Fruit fly (Drosophila melanogaster) whole organism, wandering third instar larva: ENCODE measurements around the gene CG16959.

Experiments
- Abd-B ChIP-seq: fragments of >200 bp; optimal IDR thresholded peaks from 2 replicates; lab custom pipeline; 2017; ENCODE audit warnings: missing biosample characterization, missing genetic modification characterization
- CG32264 ChIP-seq: fragments of 200-800 bp; sonication (Bioruptor generic); optimal IDR thresholded peaks from 2 replicates; lab custom pipeline; 2016; ENCODE audit warnings: missing biosample characterization, missing genetic modification characterization
- CG9705 ChIP-seq: fragments of 200-800 bp; sonication (Bioruptor generic); optimal IDR thresholded peaks from 2 replicates; lab custom pipeline; 2018; ENCODE audit warnings: missing biosample characterization, mild to moderate bottlenecking, missing genetic modification characterization
- CrebA ChIP-seq: fragments of 200-800 bp; sonication (Bioruptor generic); optimal IDR thresholded peaks from 2 replicates; lab custom pipeline; 2016; ENCODE audit warnings: missing biosample characterization, mild to moderate bottlenecking, missing genetic modification characterization, borderline replicate concordance
- Dfd ChIP-seq: fragments of >200 bp; optimal IDR thresholded peaks from 2 replicates; lab custom pipeline; 2017; ENCODE audit warnings: missing biosample characterization, missing genetic modification characterization
- Dif ChIP-seq: fragments of 200-275, 200-300 bp; sonication (Bioruptor generic); optimal IDR thresholded peaks from 2 replicates; lab custom pipeline; 2018; ENCODE audit warnings: missing biosample characterization, missing genetic modification characterization; ENCODE audit not compliant: partially characterized antibody
- GATAd ChIP-seq: sonication (Bioruptor generic); optimal IDR thresholded peaks from 2 replicates; lab custom pipeline; 2016; ENCODE audit warnings: missing biosample characterization, missing genetic modification characterization
- HLH106 ChIP-seq: fragments of 200-800 bp; optimal IDR thresholded peaks from 3 replicates; lab custom pipeline; 2019; ENCODE audit warnings: missing biosample characterization, mild to moderate bottlenecking, missing genetic modification characterization, moderate library complexity
- Hnf4 ChIP-seq: fragments of 200-800 bp; sonication (Bioruptor generic); optimal IDR thresholded peaks from 2 replicates; lab custom pipeline; 2016; ENCODE audit warnings: missing biosample characterization, mild to moderate bottlenecking, missing genetic modification characterization
- Hr78 ChIP-seq: fragments of >200 bp; optimal IDR thresholded peaks from 2 replicates; lab custom pipeline; 2017; ENCODE audit warnings: missing biosample characterization, missing genetic modification characterization
- Hr83 ChIP-seq: fragments of 200-300 bp; sonication (Bioruptor generic); optimal IDR thresholded peaks from 2 replicates; lab custom pipeline; 2016; ENCODE audit warnings: missing biosample characterization, mild to moderate bottlenecking, missing genetic modification characterization, moderate library complexity; ENCODE audit not compliant: poor library complexity, severe bottlenecking
- Jra ChIP-seq: sonication (Bioruptor generic); optimal IDR thresholded peaks from 2 replicates; lab custom pipeline; 2016; ENCODE audit warnings: missing biosample characterization, missing genetic modification characterization
- Mio ChIP-seq: sonication (Bioruptor generic); optimal IDR thresholded peaks from 2 replicates; lab custom pipeline; 2016; ENCODE audit warnings: missing biosample characterization, missing genetic modification characterization
- Myc ChIP-seq: fragments of >200 bp; optimal IDR thresholded peaks from 2 replicates; lab custom pipeline; 2017
- N ChIP-seq: fragments of >200 bp; optimal IDR thresholded peaks from 2 replicates; lab custom pipeline; 2018; ENCODE audit warnings: missing biosample characterization, missing external identifiers, missing genetic modification characterization
- OdsH ChIP-seq: fragments of 200-800 bp; sonication (Bioruptor generic); optimal IDR thresholded peaks from 2 replicates; lab custom pipeline; 2016; ENCODE audit warnings: missing biosample characterization, mild to moderate bottlenecking, missing genetic modification characterization
- Rel ChIP-seq, 2 experiments: fragments of 200-800 bp; sonication (Bioruptor generic) in 1 of 2; optimal IDR thresholded peaks; 2 replicates in 1 of 2; 3 replicates in 1 of 2; lab custom pipeline; 2016 to 2019; ENCODE audit warnings: mild to moderate bottlenecking in 2 of 2, missing biosample characterization in 2 of 2, missing genetic modification characterization in 2 of 2, moderate library complexity in 1 of 2
- Sp1 ChIP-seq: fragments of 200-800 bp; sonication (Bioruptor generic); optimal IDR thresholded peaks from 3 replicates; lab custom pipeline; 2019; ENCODE audit warnings: missing biosample characterization, mild to moderate bottlenecking, missing genetic modification characterization, moderate library complexity
- Vsx2 ChIP-seq: fragments of 200-300, 225-300 bp; sonication (Bioruptor generic); optimal IDR thresholded peaks from 2 replicates; lab custom pipeline; 2018; ENCODE audit warnings: missing biosample characterization, missing genetic modification characterization; ENCODE audit not compliant: partially characterized antibody
- br ChIP-seq: fragments of 200-800 bp; sonication (Bioruptor generic); optimal IDR thresholded peaks from 2 replicates; lab custom pipeline; 2016; ENCODE audit warnings: missing biosample characterization, missing genetic modification characterization
- brk ChIP-seq: fragments of 200-800 bp; sonication (Bioruptor generic); optimal IDR thresholded peaks from 2 replicates; lab custom pipeline; 2016; ENCODE audit warnings: missing biosample characterization, mild to moderate bottlenecking, missing genetic modification characterization
- dl ChIP-seq, 2 experiments: fragments of 175-275, 200-275 bp in 1 of 2; fragments of 200-275 bp in 1 of 2; sonication (Bioruptor generic); optimal IDR thresholded peaks; lab custom pipeline; 2018; ENCODE audit warnings: mild to moderate bottlenecking in 2 of 2, missing biosample characterization in 2 of 2, missing genetic modification characterization in 2 of 2, moderate library complexity in 2 of 2; ENCODE audit not compliant: partially characterized antibody in 2 of 2, insufficient read depth in 1 of 2
- dmrt93B ChIP-seq: fragments of 200-800 bp; sonication (Bioruptor generic); optimal IDR thresholded peaks from 2 replicates; lab custom pipeline; 2018; ENCODE audit warnings: missing biosample characterization, mild to moderate bottlenecking, missing genetic modification characterization
- dsf ChIP-seq: sonication (Bioruptor generic); optimal IDR thresholded peaks from 2 replicates; lab custom pipeline; 2016; ENCODE audit warnings: missing biosample characterization, missing genetic modification characterization, borderline replicate concordance
- ey ChIP-seq: fragments of 200-800 bp; sonication (Bioruptor generic); optimal IDR thresholded peaks from 2 replicates; lab custom pipeline; 2016; ENCODE audit warnings: missing biosample characterization, missing genetic modification characterization
- foxo ChIP-seq, 2 experiments: fragments of 200-800 bp; sonication (Bioruptor generic); optimal IDR thresholded peaks; 2 replicates in 1 of 2; 3 replicates in 1 of 2; lab custom pipeline; 2016 to 2017; ENCODE audit warnings: missing biosample characterization in 2 of 2, missing genetic modification characterization in 2 of 2
- fru ChIP-seq: fragments of 200-800 bp; sonication (Bioruptor generic); optimal IDR thresholded peaks from 3 replicates; lab custom pipeline; 2016; ENCODE audit warnings: missing biosample characterization, mild to moderate bottlenecking, missing genetic modification characterization
- h ChIP-seq: fragments of 200-800 bp; sonication (Bioruptor generic); optimal IDR thresholded peaks from 3 replicates; lab custom pipeline; 2016; ENCODE audit warnings: missing biosample characterization, mild to moderate bottlenecking, missing genetic modification characterization
- jim ChIP-seq: fragments of 175-275, 200-325 bp; sonication (Bioruptor generic); optimal IDR thresholded peaks from 2 replicates; lab custom pipeline; 2016; ENCODE audit warnings: missing biosample characterization, mild to moderate bottlenecking, missing genetic modification characterization
- lola ChIP-seq: fragments of >200 bp; optimal IDR thresholded peaks from 2 replicates; lab custom pipeline; 2017; ENCODE audit warnings: missing biosample characterization, missing genetic modification characterization
- pan ChIP-seq: fragments of >200 bp; optimal IDR thresholded peaks from 2 replicates; lab custom pipeline; 2017
- psq ChIP-seq: fragments of 200-800 bp; sonication (Bioruptor generic); optimal IDR thresholded peaks from 3 replicates; lab custom pipeline; 2017; ENCODE audit warnings: missing biosample characterization, mild to moderate bottlenecking, missing genetic modification characterization, moderate library complexity
- rgr ChIP-seq: fragments of 200-800 bp; sonication (Bioruptor generic); optimal IDR thresholded peaks from 3 replicates; lab custom pipeline; 2016; ENCODE audit warnings: missing biosample characterization, mild to moderate bottlenecking, missing genetic modification characterization
- sage ChIP-seq: fragments of 200-800 bp; sonication (Bioruptor generic); optimal IDR thresholded peaks from 2 replicates; lab custom pipeline; 2016; ENCODE audit warnings: missing biosample characterization, mild to moderate bottlenecking, missing genetic modification characterization
- sv ChIP-seq: fragments of 200-800 bp; sonication (Bioruptor generic); optimal IDR thresholded peaks from 3 replicates; lab custom pipeline; 2016; ENCODE audit warnings: missing biosample characterization, missing genetic modification characterization
- tai ChIP-seq: sonication (Bioruptor generic); optimal IDR thresholded peaks from 2 replicates; lab custom pipeline; 2016; ENCODE audit warnings: missing biosample characterization, missing genetic modification characterization
- usp ChIP-seq: fragments of >200 bp; optimal IDR thresholded peaks from 2 replicates; lab custom pipeline; 2017; ENCODE audit warnings: missing biosample characterization, missing genetic modification characterization
- woc ChIP-seq: sonication (Bioruptor generic); optimal IDR thresholded peaks from 2 replicates; lab custom pipeline; 2016; ENCODE audit warnings: missing biosample characterization, mild to moderate bottlenecking, missing genetic modification characterization

Gene CG16959

dm6 chr3L:15097878-15098520 is 27.1 kb downstream of the CG16959 start, which contains the start of gene Ctps:
TSS of gene Ctps (plus strand) at chr3L:15097914.
- TF ChIP-seq dl (GFP tag; optimal IDR thresholded peaks at IDR 0.05; lab: Kevin White, UChicago; ENCODE audit: insufficient read depth in 1 of 2, partially characterized antibody in 2 of 2) (no peak), Myc (no peak), Hnf4 (GFP tag; lab: Kevin White, UChicago) (peak; percentile 54), Abd-B (GFP tag; lab: Kevin White, UChicago) (no peak), Sp1 (GFP tag; lab: Kevin White, UChicago) (no peak), dmrt93B (GFP tag; lab: Kevin White, UChicago) (no peak), foxo (GFP tag; optimal IDR thresholded peaks at IDR 0.05; lab: Kevin White, UChicago) (peak in 1 of 2 experiments; percentile 38), tai (GFP tag; lab: Kevin White, UChicago) (no peak), ey (GFP tag; lab: Kevin White, UChicago) (no peak), OdsH (GFP tag; lab: Kevin White, UChicago) (no peak), HLH106 (tag; lab: Kevin White, UChicago) (peak; percentile 2), pan (no peak), woc (GFP tag; lab: Kevin White, UChicago) (no peak), Dif (GFP tag; lab: Kevin White, UChicago) (no peak), GATAd (GFP tag; lab: Kevin White, UChicago) (no peak), dsf (GFP tag; lab: Kevin White, UChicago) (no peak), N (no peak), h (GFP tag; lab: Kevin White, UChicago) (peak; percentile 38), Vsx2 (no peak), psq (GFP tag; lab: Kevin White, UChicago) (no peak), brk (GFP tag; lab: Kevin White, UChicago) (peak; percentile 16), fru (GFP tag; lab: Kevin White, UChicago) (no peak), Rel (GFP tag; optimal IDR thresholded peaks at IDR 0.05; lab: Kevin White, UChicago) (no peak), Rel (tag; optimal IDR thresholded peaks at IDR 0.05; lab: Kevin White, UChicago) (peak; percentile 61), Hr83 (peak; percentile 51), br (GFP tag; lab: Kevin White, UChicago) (no peak), sv (no peak), Dfd (GFP tag; lab: Kevin White, UChicago) (no peak), CG9705 (GFP tag; lab: Kevin White, UChicago) (no peak), CrebA (GFP tag; lab: Kevin White, UChicago) (no peak), Mio (no peak), usp (GFP tag; lab: Kevin White, UChicago) (no peak), Hr78 (GFP tag; lab: Kevin White, UChicago) (no peak), lola (GFP tag; lab: Kevin White, UChicago) (no peak), sage (GFP tag; lab: Kevin White, UChicago) (no peak), rgr (peak; percentile 27), Jra (GFP tag; lab: Kevin White, UChicago) (peak; percentile 35)

- TF ChIP-seq Myc (peak; percentile 66), sv (peak; percentile 26), Mio (no peak), dl (GFP tag; optimal IDR thresholded peaks at IDR 0.05; lab: Kevin White, UChicago; ENCODE audit: insufficient read depth in 1 of 2, partially characterized antibody in 2 of 2) (no peak), jim (no peak), br (GFP tag; lab: Kevin White, UChicago) (no peak), GATAd (GFP tag; lab: Kevin White, UChicago) (no peak), Vsx2 (no peak), tai (GFP tag; lab: Kevin White, UChicago) (no peak), OdsH (GFP tag; lab: Kevin White, UChicago) (peak; percentile 41), usp (GFP tag; lab: Kevin White, UChicago) (no peak), Dif (GFP tag; lab: Kevin White, UChicago) (no peak), fru (GFP tag; lab: Kevin White, UChicago) (peak; percentile 45), HLH106 (tag; lab: Kevin White, UChicago) (peak; percentile 59), pan (no peak), ey (GFP tag; lab: Kevin White, UChicago) (peak; percentile 14), rgr (peak; percentile 48), psq (GFP tag; lab: Kevin White, UChicago) (peak; percentile 50), h (GFP tag; lab: Kevin White, UChicago) (peak; percentile 61), dsf (GFP tag; lab: Kevin White, UChicago) (peak; percentile 33), Jra (GFP tag; lab: Kevin White, UChicago) (no peak), sage (GFP tag; lab: Kevin White, UChicago) (peak; percentile 48), CG32264 (no peak), lola (GFP tag; lab: Kevin White, UChicago) (peak; percentile 46), foxo (GFP tag; optimal IDR thresholded peaks at IDR 0.05; lab: Kevin White, UChicago) (peak in 1 of 2 experiments; percentile 61), Rel (GFP tag; optimal IDR thresholded peaks at IDR 0.05; lab: Kevin White, UChicago) (no peak), Rel (tag; optimal IDR thresholded peaks at IDR 0.05; lab: Kevin White, UChicago) (no peak), CG9705 (GFP tag; lab: Kevin White, UChicago) (peak; percentile 21), CrebA (GFP tag; lab: Kevin White, UChicago) (no peak), Hnf4 (GFP tag; lab: Kevin White, UChicago) (peak; percentile 28), Sp1 (GFP tag; lab: Kevin White, UChicago) (peak; percentile 35), N (no peak), Hr78 (GFP tag; lab: Kevin White, UChicago) (no peak), brk (GFP tag; lab: Kevin White, UChicago) (peak; percentile 11), Hr83 (no peak), Abd-B (GFP tag; lab: Kevin White, UChicago) (no peak), woc (GFP tag; lab: Kevin White, UChicago) (peak; percentile 74), Dfd (GFP tag; lab: Kevin White, UChicago) (no peak), dmrt93B (GFP tag; lab: Kevin White, UChicago) (peak; percentile 54)
Observed at dm6 chr3L:15094589-15095288, 30.4 kb downstream of the CG16959 start, which contains the start of the genes sstn, Plp and GlyRS. TSS of gene sstn (minus strand) at chr3L:15094719. TSS of gene Plp (minus strand) at chr3L:15094724. TSS of gene GlyRS (plus strand) at chr3L:15095142.
